Fruit fly (Drosophila melanogaster): Measurements from ENCODE around the gene RagA-B.
A peak's percentile ranks its signal among the peaks of the same experiment; 100 is the strongest.

Gene RagA-B

DNA sequence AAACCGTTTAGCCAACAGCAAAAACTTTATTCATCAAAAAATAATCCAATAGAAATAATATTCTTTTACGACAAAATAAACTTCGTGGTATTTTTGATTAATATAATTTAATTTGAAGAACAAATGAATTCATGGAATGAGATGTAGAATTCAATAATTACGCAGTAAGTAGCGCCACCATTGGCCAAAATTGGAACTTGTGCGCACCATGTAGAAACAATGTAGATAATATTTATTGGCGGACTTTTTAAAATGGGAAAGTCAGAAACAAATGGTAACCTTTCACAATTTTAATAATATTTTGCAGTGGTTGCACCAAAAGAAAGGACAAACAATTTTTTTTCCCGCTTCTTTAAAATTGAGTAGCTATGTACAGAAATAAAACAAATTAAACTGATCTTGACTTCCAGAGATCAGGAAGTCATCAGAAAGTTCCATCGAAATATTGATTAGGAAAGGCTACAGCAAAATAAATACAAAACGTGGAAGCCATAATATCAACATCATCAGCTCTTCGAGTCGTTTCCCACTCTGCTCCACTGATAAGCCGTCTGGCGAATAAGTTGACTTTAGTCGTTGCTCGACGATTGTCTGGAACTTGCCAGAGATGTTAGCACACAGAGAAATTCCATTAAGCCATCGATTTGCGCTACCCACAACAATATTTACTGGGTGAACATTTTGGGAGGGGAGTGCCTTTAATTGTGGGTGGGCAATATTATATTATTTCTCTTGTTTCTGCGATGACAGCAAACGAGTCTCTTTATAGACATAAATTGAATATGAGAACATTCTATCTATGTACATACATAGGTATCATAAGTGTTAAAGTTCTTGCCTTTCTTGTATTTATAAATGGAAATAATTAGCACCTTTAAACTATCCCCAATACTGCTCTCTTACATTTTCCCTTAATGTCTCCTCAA lies 4.0 kb downstream of the RagA-B start (continued):
- TF ChIP-seq CG13894 (tag; optimal IDR thresholded peaks at IDR 0.05), result peak; percentile 22
- no peak for TF ChIP-seq bcd (GFP tag; optimal IDR thresholded peaks at IDR 0.05)
- TF ChIP-seq CG8359 (GFP tag; optimal IDR thresholded peaks at IDR 0.05; ENCODE audit: borderline replicate concordance), result no peak
- TF ChIP-seq Dad (GFP tag; optimal IDR thresholded peaks at IDR 0.05), result peak; percentile 1
- peak; percentile 98 for TF ChIP-seq E2f2 (GFP tag; IDR thresholded peaks at IDR 0.05)
- TF ChIP-seq Ets97D (GFP tag; optimal IDR thresholded peaks at IDR 0.05), result peak; percentile 9
- TF ChIP-seq CG4854 (GFP tag; optimal IDR thresholded peaks at IDR 0.05), result no peak
- TF ChIP-seq CG10565 (GFP tag; optimal IDR thresholded peaks at IDR 0.05), result no peak
- TF ChIP-seq nom (GFP tag; optimal IDR thresholded peaks at IDR 0.05), result peak; percentile 86
- no peak for TF ChIP-seq jigr1 (GFP tag; IDR thresholded peaks at IDR 0.05)
- TF ChIP-seq CG2875 (GFP tag; optimal IDR thresholded peaks at IDR 0.05), result peak; percentile 48
- no peak for TF ChIP-seq CG17359 (tag; optimal IDR thresholded peaks at IDR 0.05)
- TF ChIP-seq sug (tag; optimal IDR thresholded peaks at IDR 0.05), result no peak
- peak; percentile 2 for TF ChIP-seq CG17568 (GFP tag; optimal IDR thresholded peaks at IDR 0.05)
- TF ChIP-seq crp (GFP tag; optimal IDR thresholded peaks at IDR 0.05), result no peak
- TF ChIP-seq danr (GFP tag; IDR thresholded peaks at IDR 0.05), result no peak
- no peak for TF ChIP-seq ind (GFP tag; optimal IDR thresholded peaks at IDR 0.05)
- TF ChIP-seq nerfin-1 (tag; optimal IDR thresholded peaks at IDR 0.05), result no peak
- TF ChIP-seq CG4282 (GFP tag; optimal IDR thresholded peaks at IDR 0.05), result no peak
- no peak for TF ChIP-seq Doc3 (GFP tag; IDR thresholded peaks at IDR 0.05; ENCODE audit: partially characterized antibody)
- TF ChIP-seq CG16779 (GFP tag; IDR thresholded peaks at IDR 0.05), result no peak
- no peak for TF ChIP-seq fd96Cb (tag; optimal IDR thresholded peaks at IDR 0.05)
- TF ChIP-seq twi (tag; optimal IDR thresholded peaks at IDR 0.05), result no peak
- peak; percentile 39; the same call in 1 of the 2 replicates for TF ChIP-seq unc-4 (GFP tag; IDR thresholded peaks at IDR 0.05; ENCODE audit: partially characterized antibody)
- TF ChIP-seq Med (GFP tag), result peak; percentile 57
- no peak for TF ChIP-seq cas (GFP tag; IDR thresholded peaks at IDR 0.05)
- no peak for TF ChIP-seq Hey (tag; optimal IDR thresholded peaks at IDR 0.05)
- TF ChIP-seq gt (GFP tag; IDR thresholded peaks at IDR 0.05), result no peak
- peak; percentile 32 for TF ChIP-seq CG1603 (tag; optimal IDR thresholded peaks at IDR 0.05)
- TF ChIP-seq klu (GFP tag; IDR thresholded peaks at IDR 0.05), result no peak
- no peak for TF ChIP-seq CG16815 (GFP tag; optimal IDR thresholded peaks at IDR 0.05)
- no peak for TF ChIP-seq CG6272 (GFP tag; IDR thresholded peaks at IDR 0.05)
- no peak for TF ChIP-seq CG10147 (GFP tag; optimal IDR thresholded peaks at IDR 0.05)
- no peak for TF ChIP-seq CG8765 (GFP tag; IDR thresholded peaks at IDR 0.05)
- peak; percentile 14 for TF ChIP-seq pzg (GFP tag; optimal IDR thresholded peaks at IDR 0.05)
- TF ChIP-seq CG4820 (GFP tag; optimal IDR thresholded peaks at IDR 0.05), result no peak
- TF ChIP-seq CG8478 (optimal IDR thresholded peaks at IDR 0.05), result no peak
- TF ChIP-seq cato (GFP tag; optimal IDR thresholded peaks at IDR 0.05; ENCODE audit: borderline replicate concordance), result no peak
- no peak for TF ChIP-seq wor (GFP tag; IDR thresholded peaks at IDR 0.05)
- TF ChIP-seq Sin3A (optimal IDR thresholded peaks at IDR 0.05), result no peak
- TF ChIP-seq pan (optimal IDR thresholded peaks at IDR 0.05), result no peak
- no peak for TF ChIP-seq pan (GFP tag; optimal IDR thresholded peaks at IDR 0.05 in 1 of 2, IDR thresholded peaks at IDR 0.05 in 1 of 2)
- TF ChIP-seq Nf-YB (GFP tag; optimal IDR thresholded peaks at IDR 0.05), result no peak
- TF ChIP-seq zen2 (GFP tag; IDR thresholded peaks at IDR 0.05; ENCODE audit: partially characterized antibody), result no peak
- no peak for TF ChIP-seq dmrt11E (tag; optimal IDR thresholded peaks at IDR 0.05)
- TF ChIP-seq MESR4 (GFP tag; optimal IDR thresholded peaks at IDR 0.05), result no peak
- peak; percentile 11 for TF ChIP-seq luna (GFP tag; optimal IDR thresholded peaks at IDR 0.05)
- TF ChIP-seq ara (GFP tag; IDR thresholded peaks at IDR 0.05), result no peak
- no peak for TF ChIP-seq CG6683 (GFP tag; optimal IDR thresholded peaks at IDR 0.05)
